Worm (Caenorhabditis elegans) whole organism, L3 larva: ENCODE data around the gene cyp-29A2.

Experiments used
- ZK546.5 ChIP-seq: sonication (generic microtip); optimal IDR thresholded peaks from 2 replicates; lab custom pipeline; 2017; ENCODE audit warnings: missing biosample characterization, missing genetic modification characterization
- egl-27 ChIP-seq: sonication (generic microtip); optimal IDR thresholded peaks from 4 replicates; lab custom pipeline; 2017; ENCODE audit warnings: missing biosample characterization, missing genetic modification reagents, missing genetic modification characterization
- elt-3 ChIP-seq, 3 experiments: fragments of 150-350 bp in 1 of 3; sonication (generic microtip) in 2 of 3; optimal IDR thresholded peaks; 2 replicates in 2 of 3; 4 replicates in 1 of 3; lab custom pipeline; 2014 to 2017; ENCODE audit warnings: missing biosample characterization in 3 of 3, missing genetic modification characterization in 3 of 3
- fkh-10 ChIP-seq: sonication (generic microtip); optimal IDR thresholded peaks from 2 replicates; lab custom pipeline; 2017; ENCODE audit warnings: missing biosample characterization, missing genetic modification reagents, missing genetic modification characterization
- jun-1 ChIP-seq: fragments of 150-350 bp; optimal IDR thresholded peaks from 2 replicates; lab custom pipeline; 2014; ENCODE audit warnings: missing biosample characterization, missing genetic modification reagents, missing genetic modification characterization
- lin-39 ChIP-seq: fragments of 150-350 bp; optimal IDR thresholded peaks from 2 replicates; lab custom pipeline; 2018; ENCODE audit warnings: missing biosample characterization, missing genetic modification reagents, missing genetic modification characterization
- pha-4 ChIP-seq: fragments of 150-350 bp; optimal IDR thresholded peaks from 2 replicates; lab custom pipeline; 2014; ENCODE audit warnings: missing biosample characterization, missing genetic modification reagents, missing genetic modification characterization
- pqm-1 ChIP-seq: fragments of 150-350 bp; optimal IDR thresholded peaks from 2 replicates; lab custom pipeline; 2017; ENCODE audit warnings: missing biosample characterization, missing genetic modification characterization, inconsistent platforms
- sea-2 ChIP-seq: fragments of 150-350 bp; sonication (generic microtip); optimal IDR thresholded peaks from 4 replicates; lab custom pipeline; 2014; ENCODE audit warnings: missing biosample characterization, missing genetic modification reagents, missing genetic modification characterization
- snpc-4 ChIP-seq: fragments of 150-350 bp; optimal IDR thresholded peaks from 2 replicates; lab custom pipeline; 2014; ENCODE audit warnings: missing biosample characterization, missing genetic modification characterization
- tbx-2 ChIP-seq: sonication (generic microtip); optimal IDR thresholded peaks from 2 replicates; lab custom pipeline; 2016; ENCODE audit warnings: mild to moderate bottlenecking, missing genetic modification characterization, missing compliant biosample characterization
- zag-1 ChIP-seq: fragments of 150-350 bp; optimal IDR thresholded peaks from 2 replicates; lab custom pipeline; 2014; ENCODE audit warnings: missing biosample characterization, missing genetic modification characterization
- ztf-11 ChIP-seq: fragments of 150-350 bp; optimal IDR thresholded peaks from 2 replicates; lab custom pipeline; 2014; ENCODE audit warnings: missing biosample characterization, missing genetic modification characterization
- ztf-4 ChIP-seq: fragments of 150-350 bp; optimal IDR thresholded peaks from 2 replicates; lab custom pipeline; 2014; ENCODE audit warnings: missing biosample characterization, missing genetic modification characterization

ce11 chrV:11263025-11263424 lies 45.6 kb downstream of the cyp-29A2 start, which contains the start of gene F07B10.4:
- TF ChIP-seq pha-4 (tag; lab: Kevin White, UChicago) = no peak
- no peak for TF ChIP-seq zag-1 (tag; lab: Kevin White, UChicago)
- no peak for TF ChIP-seq tbx-2 (tag; lab: Kevin White, UChicago)
- no peak for TF ChIP-seq pqm-1 (tag; lab: Kevin White, UChicago)
- TF ChIP-seq fkh-10 (GFP tag; lab: Kevin White, UChicago) = no peak
- TF ChIP-seq sea-2 (GFP tag; lab: Kevin White, UChicago) = no peak
- no peak for TF ChIP-seq snpc-4 (tag; lab: Kevin White, UChicago)
- TF ChIP-seq lin-39 = no peak
- no peak for TF ChIP-seq egl-27 (tag; lab: Kevin White, UChicago)
- no peak for TF ChIP-seq ztf-11 (tag; lab: Kevin White, UChicago)
- TF ChIP-seq ZK546.5 (tag; lab: Kevin White, UChicago) = no peak
- TF ChIP-seq ztf-4 (tag; lab: Kevin White, UChicago) = no peak
- TF ChIP-seq elt-3 (tag; optimal IDR thresholded peaks at IDR 0.05; lab: Kevin White, UChicago) = no peak
- TF ChIP-seq jun-1 = no peak
